Worm (Caenorhabditis elegans): Measurements from ENCODE around the gene C18B12.4.
A peak's percentile ranks its signal among the peaks of the same experiment; 100 is the strongest.

Gene C18B12.4

ce11 chrX:15016102-15016501, 24.3 kb downstream of the C18B12.4 start:
- peak; percentile 7 for TF ChIP-seq sptf-1 (tag; optimal IDR thresholded peaks at IDR 0.05)
- TF ChIP-seq unc-120 (tag; optimal IDR thresholded peaks at IDR 0.05; ENCODE audit: poor library complexity, severe bottlenecking) = no peak

- TF ChIP-seq unc-120 (tag; optimal IDR thresholded peaks at IDR 0.05; ENCODE audit: poor library complexity, severe bottlenecking) (peak; percentile 72), nhr-12 (tag; optimal IDR thresholded peaks at IDR 0.05) (no peak), unc-62 (GFP tag; optimal IDR thresholded peaks at IDR 0.05) (peak; percentile 77), hlh-1 (tag; optimal IDR thresholded peaks at IDR 0.05) (peak; percentile 95)
These were observed 26.4 kb downstream of the C18B12.4 start for ce11 chrX:15013941-15014453.

ce11 chrX:15011526-15012274, 28.7 kb downstream of the C18B12.4 start:
- no peak for TF ChIP-seq nhr-28 (tag; optimal IDR thresholded peaks at IDR 0.05)
- no peak for TF ChIP-seq elt-3 (tag; optimal IDR thresholded peaks at IDR 0.05)
- TF ChIP-seq ztf-11 (tag; optimal IDR thresholded peaks at IDR 0.05) = no peak
- TF ChIP-seq ces-1 (GFP tag; optimal IDR thresholded peaks at IDR 0.05) = peak; percentile 47
- TF ChIP-seq zip-8 (tag; optimal IDR thresholded peaks at IDR 0.05) = no peak
- TF ChIP-seq lin-32 (GFP tag; optimal IDR thresholded peaks at IDR 0.05) = no peak

ce11 chrX:15010941-15011340, 29.5 kb downstream of the C18B12.4 start:
- TF ChIP-seq ceh-43 (GFP tag; optimal IDR thresholded peaks at IDR 0.05) = no peak
- TF ChIP-seq mls-2 (tag; optimal IDR thresholded peaks at IDR 0.05) = no peak
- TF ChIP-seq pha-4 (tag; optimal IDR thresholded peaks at IDR 0.05) = no peak
- no peak for TF ChIP-seq lin-13 (tag; optimal IDR thresholded peaks at IDR 0.05)

- TF ChIP-seq zip-8 (tag; optimal IDR thresholded peaks at IDR 0.05) = no peak
- TF ChIP-seq nhr-12 (tag; optimal IDR thresholded peaks at IDR 0.05) = no peak
- no peak for TF ChIP-seq elt-3 (tag; optimal IDR thresholded peaks at IDR 0.05)
- TF ChIP-seq nhr-28 (tag; optimal IDR thresholded peaks at IDR 0.05) = no peak
- no peak for TF ChIP-seq lsy-2 (tag; optimal IDR thresholded peaks at IDR 0.05)
- TF ChIP-seq nhr-237 (tag; optimal IDR thresholded peaks at IDR 0.05) = no peak
- no peak for TF ChIP-seq sptf-1 (tag; optimal IDR thresholded peaks at IDR 0.05)
- no peak for TF ChIP-seq nhr-2 (tag; optimal IDR thresholded peaks at IDR 0.05)
- TF ChIP-seq mls-2 (tag; optimal IDR thresholded peaks at IDR 0.05) = no peak
- TF ChIP-seq pha-4 (tag; optimal IDR thresholded peaks at IDR 0.05) = no peak
- TF ChIP-seq lin-32 (GFP tag; optimal IDR thresholded peaks at IDR 0.05) = no peak
- TF ChIP-seq mep-1 (tag; optimal IDR thresholded peaks at IDR 0.05) = no peak
- no peak for TF ChIP-seq nhr-76 (tag; optimal IDR thresholded peaks at IDR 0.05)
- TF ChIP-seq snpc-4 (tag; optimal IDR thresholded peaks at IDR 0.05) = no peak
- TF ChIP-seq ceh-83 (GFP tag; optimal IDR thresholded peaks at IDR 0.05) = no peak
- TF ChIP-seq tbx-8 (GFP tag; optimal IDR thresholded peaks at IDR 0.05) = no peak
- TF ChIP-seq ceh-39 (tag; optimal IDR thresholded peaks at IDR 0.05) = no peak
- TF ChIP-seq ztf-11 (tag; optimal IDR thresholded peaks at IDR 0.05) = no peak
These were observed 31.7 kb downstream of the C18B12.4 start for ce11 chrX:15008697-15009096.

- peak; percentile 30 for TF ChIP-seq mep-1 (tag; optimal IDR thresholded peaks at IDR 0.05)
- peak; percentile 16 for TF ChIP-seq ces-1 (GFP tag; optimal IDR thresholded peaks at IDR 0.05)
- no peak for TF ChIP-seq ceh-39 (tag; optimal IDR thresholded peaks at IDR 0.05)
These were observed 33.5 kb downstream of the C18B12.4 start, which contains the start of gene ergi-2 for ce11 chrX:15006847-15007358. Gene ergi-2 (minus strand): TSS chrX:15007308.

ce11 chrX:15003891-15004550, 36.4 kb downstream of the C18B12.4 start, which contains the start of gene slc-25A18.1:
Gene slc-25A18.1 (minus strand): TSS chrX:15003941.
- TF ChIP-seq elt-1 (tag; optimal IDR thresholded peaks at IDR 0.05; ENCODE audit: borderline replicate concordance, insufficient read depth) (no peak), nhr-12 (tag; optimal IDR thresholded peaks at IDR 0.05) (no peak)

All from whole organism, mixed stage, embryonic.